Worm (Caenorhabditis elegans) whole organism, L2 larva: ENCODE measurements around the gene osg-1.

ENCODE experiments used
- crh-2 ChIP-seq: sonication (generic microtip); optimal IDR thresholded peaks from 2 replicates; lab custom pipeline; 2017; ENCODE audit warnings: missing biosample characterization, missing genetic modification characterization
- egl-27 ChIP-seq: sonication (generic microtip); optimal IDR thresholded peaks from 3 replicates; lab custom pipeline; 2017; ENCODE audit warnings: missing biosample characterization, missing genetic modification reagents, missing genetic modification characterization
- nhr-25 ChIP-seq: fragments of 150-350 bp; sonication (generic microtip); optimal IDR thresholded peaks from 3 replicates; lab custom pipeline; 2014; ENCODE audit warnings: missing biosample characterization, missing genetic modification characterization

DNA sequence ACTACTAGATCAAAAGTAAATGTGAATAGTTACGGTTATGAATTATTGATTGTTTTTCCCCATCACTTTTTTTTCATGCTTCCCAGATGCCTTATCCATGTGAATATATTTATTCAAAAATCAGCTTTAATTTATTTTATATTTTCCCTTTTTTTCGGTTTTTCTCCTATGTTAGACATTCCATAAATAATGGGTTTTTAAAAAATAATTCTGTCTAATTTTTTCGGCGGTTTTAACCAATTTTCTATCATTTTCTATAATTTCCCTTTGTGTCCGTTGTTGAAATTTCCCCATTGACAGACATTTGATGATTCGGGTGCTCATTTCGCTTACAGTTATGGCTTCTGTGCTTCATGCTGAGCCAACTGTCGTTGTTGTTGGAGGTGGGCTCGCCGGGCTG lies 26.3 kb upstream of the osg-1 start, which contains the start of gene F48E8.3:
- TF ChIP-seq crh-2 (no peak), nhr-25 (tag; lab: Kevin White, UChicago) (no peak), egl-27 (no peak)
